Fruit fly (Drosophila melanogaster): Measurements from ENCODE around the gene Dd.
A peak's percentile ranks its signal among the peaks of the same experiment; 100 is the strongest.

Gene Dd

DNA sequence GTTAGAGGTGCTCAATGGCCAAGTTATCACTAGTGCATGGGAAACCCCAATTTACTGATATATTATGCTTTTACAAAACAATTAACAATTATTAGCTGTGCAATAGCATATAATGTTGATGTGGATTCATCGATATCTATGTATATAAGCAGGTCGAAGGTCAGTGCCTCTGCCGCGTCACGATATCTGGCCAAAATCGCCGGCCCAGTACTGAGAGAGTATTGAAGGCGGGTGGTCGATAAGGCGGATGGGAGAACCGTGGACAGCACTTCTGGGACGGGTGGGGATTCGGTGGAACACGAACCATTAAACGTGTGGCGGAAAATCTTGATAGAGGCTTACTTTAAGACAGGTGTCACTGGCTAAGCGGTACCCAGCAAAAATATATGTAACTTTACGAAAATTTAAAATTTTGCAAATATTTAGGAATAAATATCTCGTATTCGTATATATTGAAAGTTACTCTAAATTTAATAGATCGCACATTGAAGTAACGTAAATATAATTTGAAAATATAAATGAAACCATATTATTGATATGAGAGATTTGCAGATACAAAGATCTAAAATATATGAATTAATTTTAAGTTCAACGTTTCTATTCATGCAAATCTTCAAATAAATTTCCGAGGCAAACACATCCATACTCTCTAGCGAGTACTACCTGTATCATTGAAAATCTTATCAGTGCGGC is 1.4 kb downstream of the Dd start (continued):
- TF ChIP-seq Met (GFP tag; optimal IDR thresholded peaks at IDR 0.05) (peak; percentile 54), CG4318 (GFP tag; optimal IDR thresholded peaks at IDR 0.05) (no peak), CG3032 (tag; optimal IDR thresholded peaks at IDR 0.05) (peak; percentile 48), CG6163 (GFP tag; IDR thresholded peaks at IDR 0.05) (no peak), pdm3 (GFP tag; optimal IDR thresholded peaks at IDR 0.05) (no peak), Sox102F (GFP tag; optimal IDR thresholded peaks at IDR 0.05) (no peak), Ets96B (tag; optimal IDR thresholded peaks at IDR 0.05) (peak; percentile 28), achi (GFP tag; optimal IDR thresholded peaks at IDR 0.05) (no peak), Hr39 (GFP tag; optimal IDR thresholded peaks at IDR 0.05) (no peak), Eip75B (GFP tag; optimal IDR thresholded peaks at IDR 0.05) (peak; percentile 33), CG8119 (GFP tag; IDR thresholded peaks at IDR 0.05) (no peak), fkh (GFP tag; optimal IDR thresholded peaks at IDR 0.05) (no peak), dsx (GFP tag; optimal IDR thresholded peaks at IDR 0.05; ENCODE audit: poor library complexity, severe bottlenecking) (no peak), CG11902 (GFP tag; optimal IDR thresholded peaks at IDR 0.05) (peak; percentile 22), CG6854 (GFP tag; optimal IDR thresholded peaks at IDR 0.05) (no peak), fd85E (GFP tag; optimal IDR thresholded peaks at IDR 0.05) (no peak), Hr4 (GFP tag; optimal IDR thresholded peaks at IDR 0.05) (no peak), CG34406 (GFP tag; optimal IDR thresholded peaks at IDR 0.05) (no peak), Gug (GFP tag; IDR thresholded peaks at IDR 0.05) (no peak)

DNA sequence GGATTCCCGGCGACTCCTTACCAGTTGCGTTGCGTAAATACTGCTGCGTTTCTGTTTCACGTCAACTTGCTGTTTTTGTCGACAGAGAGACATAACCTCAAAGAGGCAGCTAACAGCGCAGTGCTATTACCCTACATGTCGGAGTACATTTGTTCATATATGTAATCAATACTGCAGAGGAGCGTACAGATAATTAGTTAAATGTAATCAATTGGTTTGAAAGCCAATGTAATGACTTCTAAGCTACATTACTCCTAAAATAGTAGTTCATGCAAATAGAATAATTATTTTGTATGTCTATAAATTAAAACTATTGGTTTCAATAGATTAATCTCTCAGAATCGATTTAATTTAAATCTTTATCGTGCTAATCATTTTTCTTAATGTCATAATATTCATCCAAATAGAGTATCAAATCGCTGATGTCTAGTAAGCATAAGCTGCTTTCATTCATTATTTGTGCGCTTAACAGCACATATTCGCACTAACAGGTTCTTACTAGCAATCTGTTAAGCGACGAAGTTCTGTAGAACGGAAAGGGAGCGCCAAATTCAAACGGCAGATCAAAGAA is 4.5 kb downstream of the Dd start, which contains the start of the genes SLIRP1 and anox:
Gene SLIRP1 (minus strand): TSS at position 95 of the 571 bp plus-strand sequence.
Gene anox (minus strand): TSS at position 95 of the 571 bp plus-strand sequence.
- TF ChIP-seq pdm3 (GFP tag; optimal IDR thresholded peaks at IDR 0.05) (peak; percentile 89), Met (GFP tag; optimal IDR thresholded peaks at IDR 0.05) (peak; percentile 89), ss (GFP tag; optimal IDR thresholded peaks at IDR 0.05) (peak; percentile 82 to 86), CG6276 (GFP tag; optimal IDR thresholded peaks at IDR 0.05) (no peak), Hr39 (GFP tag; optimal IDR thresholded peaks at IDR 0.05) (peak; percentile 82), Lpt (GFP tag; optimal IDR thresholded peaks at IDR 0.05) (peak; percentile 78), Ets96B (tag; optimal IDR thresholded peaks at IDR 0.05) (peak; percentile 92), Hr4 (GFP tag; optimal IDR thresholded peaks at IDR 0.05) (peak; percentile 83), CG3919 (GFP tag; optimal IDR thresholded peaks at IDR 0.05) (peak; percentile 81), Eip93F (GFP tag; optimal IDR thresholded peaks at IDR 0.05) (no peak), CG1621 (tag; optimal IDR thresholded peaks at IDR 0.05) (peak; percentile 79), cyc (GFP tag; optimal IDR thresholded peaks at IDR 0.05) (peak; percentile 80), Ets21C (GFP tag; optimal IDR thresholded peaks at IDR 0.05) (peak; percentile 75), CG8319 (GFP tag; optimal IDR thresholded peaks at IDR 0.05) (peak; percentile 65), eg (GFP tag; IDR thresholded peaks at IDR 0.05) (peak; percentile 80), Blimp-1 (GFP tag; optimal IDR thresholded peaks at IDR 0.05) (peak; percentile 70), Sox14 (GFP tag; optimal IDR thresholded peaks at IDR 0.05) (peak; percentile 87), Sox102F (GFP tag; optimal IDR thresholded peaks at IDR 0.05) (peak; percentile 74), svp (GFP tag) (peak; percentile 92), CG15336 (GFP tag; IDR thresholded peaks at IDR 0.05) (peak; percentile 86), CG8632 (GFP tag; optimal IDR thresholded peaks at IDR 0.05) (peak; percentile 86), CG9139 (GFP tag; optimal IDR thresholded peaks at IDR 0.05) (no peak), Sox15 (GFP tag; optimal IDR thresholded peaks at IDR 0.05) (peak; percentile 85), CG31627 (GFP tag; optimal IDR thresholded peaks at IDR 0.05) (peak; percentile 86), fkh (GFP tag; optimal IDR thresholded peaks at IDR 0.05) (peak; percentile 31), achi (GFP tag; optimal IDR thresholded peaks at IDR 0.05) (peak; percentile 82), CG8119 (GFP tag; IDR thresholded peaks at IDR 0.05) (peak; percentile 87), CG16779 (tag; optimal IDR thresholded peaks at IDR 0.05) (peak; percentile 79), net (GFP tag; optimal IDR thresholded peaks at IDR 0.05) (peak; percentile 81), dac (GFP tag; optimal IDR thresholded peaks at IDR 0.05) (peak; percentile 59), CG11902 (GFP tag; optimal IDR thresholded peaks at IDR 0.05) (peak; percentile 77), Eip75B (GFP tag; optimal IDR thresholded peaks at IDR 0.05) (peak; percentile 85), acj6 (GFP tag; optimal IDR thresholded peaks at IDR 0.05) (peak; percentile 89), CG6792 (GFP tag; optimal IDR thresholded peaks at IDR 0.05) (peak; percentile 86), fd59A (GFP tag; optimal IDR thresholded peaks at IDR 0.05) (peak; percentile 84), CG32006 (GFP tag; optimal IDR thresholded peaks at IDR 0.05) (peak; percentile 89), dsx (GFP tag; optimal IDR thresholded peaks at IDR 0.05; ENCODE audit: poor library complexity, severe bottlenecking) (peak; percentile 88), CG11762 (GFP tag; optimal IDR thresholded peaks at IDR 0.05; ENCODE audit: insufficient read depth) (peak; percentile 82), salr (GFP tag; optimal IDR thresholded peaks at IDR 0.05) (peak; percentile 64 to 81)
